Worm (Caenorhabditis elegans) whole organism, L2 larva: Measurements from ENCODE around the gene pcp-1.

Experiments used
- ZK546.5 ChIP-seq: sonication (generic microtip); optimal IDR thresholded peaks from 2 replicates; lab custom pipeline; 2017; ENCODE audit warnings: missing biosample characterization, missing genetic modification characterization
- blmp-1 ChIP-seq: sonication (generic microtip); optimal IDR thresholded peaks from 2 replicates; lab custom pipeline; 2017; ENCODE audit warnings: missing genetic modification characterization, mild to moderate bottlenecking, missing compliant biosample characterization, antibody characterized with exemption, moderate library complexity; ENCODE audit not compliant: insufficient read depth
- egl-27 ChIP-seq: sonication (generic microtip); optimal IDR thresholded peaks from 3 replicates; lab custom pipeline; 2017; ENCODE audit warnings: missing biosample characterization, missing genetic modification reagents, missing genetic modification characterization
- lsy-2 ChIP-seq, 2 experiments: fragments of 150-350 bp in 1 of 2; sonication (generic microtip) in 1 of 2; optimal IDR thresholded peaks; 2 replicates each; lab custom pipeline; 2014 to 2017; ENCODE audit warnings: missing biosample characterization in 2 of 2, missing genetic modification characterization in 2 of 2
- mdl-1 ChIP-seq, 2 experiments: fragments of 150-350 bp in 1 of 2; sonication (generic microtip) in 1 of 2; optimal IDR thresholded peaks; 2 replicates each; lab custom pipeline; 2017; ENCODE audit warnings: missing biosample characterization in 2 of 2, missing genetic modification characterization in 2 of 2
- nhr-11 ChIP-seq: fragments of 150-350 bp; optimal IDR thresholded peaks from 2 replicates; lab custom pipeline; 2014; ENCODE audit warnings: missing biosample characterization, missing genetic modification characterization
- nhr-6 ChIP-seq: fragments of 150-350 bp; optimal IDR thresholded peaks from 2 replicates; lab custom pipeline; 2014; ENCODE audit warnings: missing biosample characterization, missing genetic modification characterization
- nhr-77 ChIP-seq: fragments of 150-350 bp; optimal IDR thresholded peaks from 2 replicates; lab custom pipeline; 2014; ENCODE audit warnings: missing biosample characterization, missing genetic modification characterization
- unc-39 ChIP-seq: fragments of 150-350 bp; optimal IDR thresholded peaks from 2 replicates; lab custom pipeline; 2014; ENCODE audit warnings: missing biosample characterization, missing genetic modification characterization

DNA sequence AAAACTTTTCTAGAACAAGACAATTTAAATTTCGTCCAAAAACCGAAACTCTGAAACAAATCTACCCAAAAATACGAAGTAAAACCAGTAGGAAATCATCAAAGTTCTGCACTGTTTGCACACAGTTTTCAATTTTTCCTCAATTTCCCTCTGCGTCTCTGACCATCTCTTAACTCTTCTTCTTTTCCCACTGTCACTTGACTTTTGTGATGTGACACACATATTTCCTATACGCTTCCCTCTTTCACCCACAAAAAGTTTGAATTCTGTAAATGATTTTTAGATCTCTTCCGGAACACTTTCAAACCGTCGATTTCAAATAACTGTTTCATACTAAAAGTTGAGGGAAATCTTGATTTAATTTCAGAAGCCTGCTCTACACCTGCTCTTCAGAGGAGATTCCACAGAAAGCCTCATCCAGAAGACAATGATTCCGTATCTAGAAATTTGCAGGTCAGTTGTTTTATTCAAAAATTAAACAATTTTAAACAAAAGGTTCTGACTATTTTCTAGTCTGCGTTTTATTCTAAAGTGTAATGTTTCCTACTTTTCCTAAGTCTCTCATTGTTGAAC is 39.3 kb upstream of the pcp-1 start, which contains the start of gene ncl-1:
- TF ChIP-seq blmp-1 (tag; lab: Kevin White, UChicago) (no peak), nhr-77 (tag; lab: Kevin White, UChicago) (no peak), ZK546.5 (no peak), nhr-6 (tag; lab: Kevin White, UChicago) (no peak), unc-39 (tag; lab: Kevin White, UChicago) (no peak), nhr-11 (tag; lab: Kevin White, UChicago) (no peak), egl-27 (no peak), lsy-2 (tag; optimal IDR thresholded peaks at IDR 0.05; lab: Kevin White, UChicago) (no peak), mdl-1 (tag; optimal IDR thresholded peaks at IDR 0.05; lab: Kevin White, UChicago) (no peak)
